Fruit fly (Drosophila melanogaster) whole organism, embryonic: ENCODE data around the gene alphaTub84B.

Experiments
- Asciz ChIP-seq: fragments of 200-800 bp; sonication (Bioruptor generic); optimal IDR thresholded peaks from 2 replicates; lab custom pipeline; 2017; ENCODE audit warnings: missing biosample characterization, mild to moderate bottlenecking, missing genetic modification characterization, missing genetic modification reagents
- Awh ChIP-seq: fragments of 200-800 bp; sonication (Bioruptor generic); IDR thresholded peaks from 2 replicates; pipeline ENCODE4, ENCODE4 v1.3.6; 2022; ENCODE audit warnings: missing biosample characterization, missing genetic modification characterization
- BEAF-32 ChIP-seq: fragments of 200-800 bp; sonication (Bioruptor generic); optimal IDR thresholded peaks from 3 replicates; lab custom pipeline; 2017; ENCODE audit warnings: missing biosample characterization, missing genetic modification characterization, mild to moderate bottlenecking, moderate library complexity, missing genetic modification reagents
- CG10654 ChIP-seq: fragments of 200-800 bp; sonication (Bioruptor generic); optimal IDR thresholded peaks from 2 replicates; lab custom pipeline; 2016; ENCODE audit warnings: missing biosample characterization, missing genetic modification characterization
- CG11560 ChIP-seq: fragments of 200-800 bp; sonication (Bioruptor generic); IDR thresholded peaks from 3 replicates; pipeline ENCODE4 v1.3.6; 2022; ENCODE audit warnings: missing biosample characterization, missing genetic modification characterization
- CG12299 ChIP-seq: fragments of 200-800 bp; sonication (Bioruptor generic); optimal IDR thresholded peaks from 2 replicates; lab custom pipeline; 2018; ENCODE audit warnings: missing biosample characterization, mild to moderate bottlenecking, missing genetic modification characterization
- CG1233 ChIP-seq: fragments of 200-800 bp; sonication (Bioruptor generic); optimal IDR thresholded peaks from 4 replicates; lab custom pipeline; 2018; ENCODE audit warnings: missing biosample characterization, mild to moderate bottlenecking, missing genetic modification characterization
- CG12744 ChIP-seq: fragments of 200-800 bp; sonication (Bioruptor generic); optimal IDR thresholded peaks from 2 replicates; lab custom pipeline; 2016; ENCODE audit warnings: missing biosample characterization, missing genetic modification characterization
- CG12769 ChIP-seq: fragments of 200-800 bp; sonication (Bioruptor generic); optimal IDR thresholded peaks from 2 replicates; lab custom pipeline; 2019; ENCODE audit warnings: missing biosample characterization, mild to moderate bottlenecking, missing genetic modification characterization, moderate library complexity
- CG13287 ChIP-seq: fragments of 200-800 bp; sonication (Bioruptor generic); IDR thresholded peaks from 2 replicates; pipeline ENCODE4 v1.3.6; 2022; ENCODE audit warnings: missing biosample characterization, missing genetic modification characterization; ENCODE audit not compliant: partially characterized antibody
- CG15696 ChIP-seq: fragments of 200-800 bp; sonication (Bioruptor generic); optimal IDR thresholded peaks from 2 replicates; lab custom pipeline; 2019; ENCODE audit warnings: missing biosample characterization, mild to moderate bottlenecking, missing genetic modification characterization, moderate library complexity
- CG16779 ChIP-seq: fragments of 200-800 bp; sonication (Bioruptor generic); IDR thresholded peaks from 2 replicates; pipeline ENCODE4 v1.3.6; 2022; ENCODE audit warnings: missing biosample characterization, missing genetic modification characterization
- CG18011 ChIP-seq: fragments of 200-800 bp; sonication (Bioruptor generic); optimal IDR thresholded peaks from 2 replicates; lab custom pipeline; 2017; ENCODE audit warnings: missing biosample characterization, missing genetic modification characterization, mild to moderate bottlenecking, moderate library complexity, missing genotype
- CG18262 ChIP-seq: fragments of 200-800 bp; optimal IDR thresholded peaks from 3 replicates; lab custom pipeline; 2019; ENCODE audit warnings: missing biosample characterization, mild to moderate bottlenecking, missing genetic modification characterization, moderate library complexity
- CG30020 ChIP-seq: fragments of 200-800 bp; optimal IDR thresholded peaks from 2 replicates; lab custom pipeline; 2019; ENCODE audit warnings: missing biosample characterization, mild to moderate bottlenecking, missing genetic modification characterization, moderate library complexity
- CG30431 ChIP-seq: fragments of 200-800 bp; sonication (Bioruptor generic); optimal IDR thresholded peaks from 2 replicates; lab custom pipeline; 2017; ENCODE audit warnings: missing biosample characterization, missing genetic modification characterization
- CG31388 ChIP-seq: fragments of 200-800 bp; sonication (Bioruptor generic); optimal IDR thresholded peaks from 2 replicates; lab custom pipeline; 2016; ENCODE audit warnings: missing biosample characterization, missing genetic modification characterization
- CG32532 ChIP-seq: fragments of 200-800 bp; sonication (Bioruptor generic); IDR thresholded peaks from 2 replicates; pipeline ENCODE4 v1.3.6; 2022; ENCODE audit warnings: missing biosample characterization, missing genetic modification characterization
- CG33557 ChIP-seq: fragments of 200-800 bp; sonication (Bioruptor generic); optimal IDR thresholded peaks from 2 replicates; lab custom pipeline; 2019; ENCODE audit warnings: missing biosample characterization, mild to moderate bottlenecking, missing genetic modification characterization, moderate library complexity
- CG3726 ChIP-seq: fragments of 200-800 bp; sonication (Bioruptor generic); IDR thresholded peaks from 3 replicates; pipeline ENCODE4, ENCODE4 v1.3.6; 2022; ENCODE audit warnings: missing biosample characterization, missing genetic modification characterization
- CG3995 ChIP-seq: fragments of 200-800 bp; sonication (Bioruptor generic); optimal IDR thresholded peaks from 3 replicates; lab custom pipeline; 2016; ENCODE audit warnings: missing biosample characterization, missing genetic modification characterization
- CG4282 ChIP-seq: fragments of 200-800 bp; sonication (Bioruptor generic); optimal IDR thresholded peaks from 2 replicates; lab custom pipeline; 2016; ENCODE audit warnings: missing biosample characterization, missing genetic modification characterization
- CG4617 ChIP-seq: fragments of 200-800 bp; sonication (Bioruptor generic); optimal IDR thresholded peaks from 3 replicates; lab custom pipeline; 2016; ENCODE audit warnings: missing biosample characterization, missing genetic modification characterization, borderline replicate concordance
- CG4730 ChIP-seq: fragments of 200-800 bp; sonication (Bioruptor generic); IDR thresholded peaks from 2 replicates; pipeline ENCODE4 v1.3.6; 2022; ENCODE audit warnings: missing biosample characterization, missing genetic modification characterization
- CG5180 ChIP-seq: fragments of 200-800 bp; sonication (Bioruptor generic); optimal IDR thresholded peaks from 3 replicates; lab custom pipeline; 2017; ENCODE audit warnings: missing biosample characterization, missing genetic modification characterization, mild to moderate bottlenecking, moderate library complexity, missing genetic modification reagents
- CG8388 ChIP-seq: fragments of 200-800 bp; sonication (Bioruptor generic); optimal IDR thresholded peaks from 2 replicates; lab custom pipeline; 2019; ENCODE audit warnings: missing biosample characterization, mild to moderate bottlenecking, missing genetic modification characterization, moderate library complexity
- CHES-1-like ChIP-seq: fragments of 200-800 bp; sonication (Bioruptor generic); optimal IDR thresholded peaks from 2 replicates; lab custom pipeline; 2016; ENCODE audit warnings: missing biosample characterization, missing genetic modification characterization
- Dll ChIP-seq: fragments of 200-800 bp; sonication (Bioruptor generic); IDR thresholded peaks from 4 replicates; pipeline ENCODE4 v1.3.6; 2022; ENCODE audit warnings: missing biosample characterization, missing genetic modification characterization; ENCODE audit not compliant: partially characterized antibody
- Hr3 ChIP-seq: fragments of 200-800 bp; sonication (Bioruptor generic); optimal IDR thresholded peaks from 3 replicates; lab custom pipeline; 2016; ENCODE audit warnings: missing biosample characterization, missing genetic modification characterization
- Hr39 ChIP-seq: fragments of >200 bp; optimal IDR thresholded peaks from 2 replicates; lab custom pipeline; 2017
- Hr78 ChIP-seq, 2 experiments: fragments of 200-800 bp in 1 of 2; fragments of >200 bp in 1 of 2; sonication (Bioruptor generic) in 1 of 2; optimal IDR thresholded peaks; 2 replicates each; lab custom pipeline; 2017 to 2019; ENCODE audit warnings: missing biosample characterization in 2 of 2, missing genetic modification characterization in 2 of 2, mild to moderate bottlenecking in 1 of 2, moderate library complexity in 1 of 2
- NFAT ChIP-seq: fragments of 200-800 bp; sonication (Bioruptor generic); IDR thresholded peaks from 2 replicates; pipeline ENCODE4 v1.3.6; 2022; ENCODE audit warnings: missing biosample characterization, missing genetic modification characterization
- al ChIP-seq: fragments of 200-800 bp; sonication (Bioruptor generic); IDR thresholded peaks from 2 replicates; pipeline ENCODE4 v1.3.6; 2022; ENCODE audit warnings: missing biosample characterization, missing genetic modification characterization
- aop ChIP-seq: fragments of 200-800 bp; sonication (Bioruptor generic); IDR thresholded peaks from 2 replicates; pipeline ENCODE4 v1.3.6; 2022; ENCODE audit warnings: missing biosample characterization, missing genetic modification characterization
- br ChIP-seq: fragments of >200 bp; optimal IDR thresholded peaks from 2 replicates; lab custom pipeline; 2017
- crol ChIP-seq: fragments of 200-800 bp; sonication (Bioruptor generic); IDR thresholded peaks from 2 replicates; pipeline ENCODE4 v1.3.6; 2022; ENCODE audit warnings: missing biosample characterization, missing genetic modification characterization
- dimm ChIP-seq: fragments of 200-800 bp; sonication (Bioruptor generic); IDR thresholded peaks from 2 replicates; pipeline ENCODE4 v1.3.6; 2022; ENCODE audit warnings: missing biosample characterization, missing genetic modification characterization
- dpn ChIP-seq, 2 experiments: fragments of 200-800 bp; sonication (Bioruptor generic); optimal IDR thresholded peaks; 3 replicates each; lab custom pipeline; 2016; ENCODE audit warnings: missing biosample characterization in 2 of 2, missing genetic modification characterization in 2 of 2
- kah ChIP-seq: fragments of 200-800 bp; sonication (Bioruptor generic); optimal IDR thresholded peaks from 2 replicates; lab custom pipeline; 2018; ENCODE audit warnings: missing biosample characterization, mild to moderate bottlenecking, missing genetic modification characterization
- kni ChIP-seq: fragments of 200-800 bp; sonication (Bioruptor generic); optimal IDR thresholded peaks from 3 replicates; lab custom pipeline; 2017; ENCODE audit warnings: mild to moderate bottlenecking, missing biosample characterization, missing genetic modification reagents, missing genetic modification characterization
- knrl ChIP-seq: fragments of 200-800 bp; sonication (Bioruptor generic); IDR thresholded peaks from 3 replicates; pipeline ENCODE4 v1.3.6; 2022; ENCODE audit warnings: missing biosample characterization, missing genetic modification characterization; ENCODE audit not compliant: partially characterized antibody
- org-1 ChIP-seq: fragments of 200-800 bp; sonication (Bioruptor generic); optimal IDR thresholded peaks from 2 replicates; lab custom pipeline; 2017; ENCODE audit warnings: missing biosample characterization, missing genetic modification characterization
- phol ChIP-seq: fragments of 200-800 bp; sonication (Bioruptor generic); optimal IDR thresholded peaks from 3 replicates; lab custom pipeline; 2018; ENCODE audit warnings: missing biosample characterization, mild to moderate bottlenecking, missing genetic modification characterization, moderate library complexity
- pnt ChIP-seq: fragments of 200-800 bp; sonication (Bioruptor generic); optimal IDR thresholded peaks from 3 replicates; lab custom pipeline; 2016; ENCODE audit warnings: missing biosample characterization, missing genetic modification characterization
- scrt ChIP-seq: fragments of 200-800 bp; sonication (Bioruptor generic); optimal IDR thresholded peaks from 2 replicates; lab custom pipeline; 2018; ENCODE audit warnings: missing biosample characterization, mild to moderate bottlenecking, missing genetic modification characterization, moderate library complexity
- seq ChIP-seq: fragments of 200-800 bp; sonication (Bioruptor generic); IDR thresholded peaks from 2 replicates; pipeline ENCODE4 v1.3.6; 2022; ENCODE audit warnings: missing biosample characterization, missing genetic modification characterization
- slp2 ChIP-seq: fragments of 200-800 bp; sonication (Bioruptor generic); optimal IDR thresholded peaks from 2 replicates; lab custom pipeline; 2016; ENCODE audit warnings: missing biosample characterization, missing genetic modification characterization
- sna ChIP-seq: fragments of 200-800 bp; sonication (Bioruptor generic); IDR thresholded peaks from 2 replicates; pipeline ENCODE4 v1.3.6; 2022; ENCODE audit warnings: missing biosample characterization, missing genetic modification characterization; ENCODE audit not compliant: partially characterized antibody
- so ChIP-seq: fragments of 200-800 bp; sonication (Bioruptor generic); IDR thresholded peaks from 3 replicates; pipeline ENCODE4 v1.3.6; 2022; ENCODE audit warnings: missing biosample characterization, missing genetic modification characterization
- stwl ChIP-seq: fragments of 200-800 bp; sonication (Bioruptor generic); optimal IDR thresholded peaks from 3 replicates; lab custom pipeline; 2018; ENCODE audit warnings: missing biosample characterization, mild to moderate bottlenecking, missing genetic modification characterization, moderate library complexity
- zen2 ChIP-seq: fragments of 200-800 bp; sonication (Bioruptor generic); IDR thresholded peaks from 3 replicates; pipeline ENCODE4 v1.3.6; 2022; ENCODE audit warnings: missing biosample characterization, missing genetic modification characterization; ENCODE audit not compliant: partially characterized antibody

alphaTub84B gene

DNA sequence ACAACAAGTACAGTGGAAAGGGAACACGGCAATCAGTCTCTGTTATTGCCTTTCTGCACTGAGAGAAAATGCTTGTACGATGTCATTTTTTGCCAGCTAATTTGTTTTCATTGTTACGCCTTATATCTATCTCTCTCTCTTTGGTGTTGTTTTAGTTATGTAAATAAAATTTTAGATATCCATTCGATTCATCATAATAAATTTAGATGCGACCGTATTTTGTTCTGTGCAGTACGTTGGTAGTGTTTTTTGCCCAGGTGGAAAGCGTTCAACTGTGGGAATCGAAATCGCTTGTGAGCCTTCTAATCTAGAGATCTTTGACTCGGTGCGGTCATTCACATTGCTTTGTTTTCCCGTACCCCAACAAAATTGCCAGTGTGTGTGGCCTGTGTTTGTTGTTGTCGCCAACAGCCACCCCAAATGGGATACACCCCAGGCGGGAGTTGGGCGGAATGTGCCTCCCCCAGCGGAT, 10.7 kb upstream of the alphaTub84B start (continued):
- TF ChIP-seq CG5180 (peak; percentile 71), CG16779 (GFP tag; lab: Robert Waterston, UW) (no peak), br (lab: Kevin White, UChicago) (no peak), CG30431 (GFP tag; lab: Kevin White, UChicago) (peak; percentile 77), kni (GFP tag; lab: Kevin White, UChicago) (no peak), seq (no peak), CG12769 (peak; percentile 94), CG1233 (GFP tag; lab: Kevin White, UChicago) (peak; percentile 86), sna (GFP tag; lab: Robert Waterston, UW) (no peak), CG33557 (GFP tag; lab: Kevin White, UChicago) (peak; percentile 65), CHES-1-like (GFP tag; lab: Kevin White, UChicago) (peak; percentile 89), dimm (GFP tag; lab: Robert Waterston, UW) (no peak), Hr39 (no peak), phol (peak; percentile 89), aop (GFP tag; lab: Robert Waterston, UW) (no peak), Hr78 (GFP tag; optimal IDR thresholded peaks at IDR 0.05; lab: Kevin White, UChicago) (peak in 1 of 2 experiments; percentile 78), CG4730 (no peak), Asciz (GFP tag; lab: Kevin White, UChicago) (peak; percentile 88), crol (GFP tag; lab: Robert Waterston, UW) (no peak), Hr3 (GFP tag; lab: Kevin White, UChicago) (peak; percentile 83), kah (GFP tag; lab: Kevin White, UChicago) (peak; percentile 73), scrt (GFP tag; lab: Kevin White, UChicago) (peak; percentile 83), CG18011 (GFP tag; lab: Kevin White, UChicago) (peak; percentile 62), org-1 (GFP tag; lab: Kevin White, UChicago) (peak; percentile 80), CG18262 (tag; lab: Kevin White, UChicago) (peak; percentile 89), al (GFP tag; lab: Robert Waterston, UW) (no peak), CG4617 (GFP tag; lab: Kevin White, UChicago) (peak; percentile 48), CG15696 (tag; lab: Kevin White, UChicago) (peak; percentile 82), Dll (GFP tag; lab: Robert Waterston, UW) (no peak), CG30020 (tag; lab: Kevin White, UChicago) (peak; percentile 42), stwl (tag; lab: Kevin White, UChicago) (peak; percentile 34), CG12299 (tag; lab: Kevin White, UChicago) (peak; percentile 70), zen2 (GFP tag; lab: Robert Waterston, UW) (no peak), CG32532 (GFP tag; lab: Robert Waterston, UW) (no peak), CG8388 (GFP tag; lab: Kevin White, UChicago) (peak; percentile 84), CG3726 (GFP tag; lab: Robert Waterston, UW) (no peak), CG13287 (GFP tag; lab: Robert Waterston, UW) (no peak), BEAF-32 (no peak), pnt (GFP tag; lab: Kevin White, UChicago) (peak; percentile 73), CG12744 (GFP tag; lab: Kevin White, UChicago) (peak; percentile 88), knrl (GFP tag; lab: Robert Waterston, UW) (no peak), CG3995 (GFP tag; lab: Kevin White, UChicago) (peak; percentile 70), NFAT (no peak), CG10654 (peak; percentile 86), Awh (GFP tag; lab: Robert Waterston, UW) (no peak), CG4282 (GFP tag; lab: Kevin White, UChicago) (peak; percentile 78), CG11560 (tag; lab: Robert Waterston, UW) (no peak), dpn (GFP tag; optimal IDR thresholded peaks at IDR 0.05; lab: Kevin White, UChicago) (peak; percentile 89 to 93), slp2 (GFP tag; lab: Kevin White, UChicago) (peak; percentile 91), CG31388 (GFP tag; lab: Kevin White, UChicago) (peak; percentile 70), so (GFP tag; lab: Robert Waterston, UW) (no peak)
